Worm (Caenorhabditis elegans) whole organism, early embryonic: ENCODE measurements around the gene ftn-1.

Experiments
- B0310.2 ChIP-seq: sonication (generic microtip); optimal IDR thresholded peaks from 2 replicates; lab custom pipeline; 2016; ENCODE audit warnings: mild to moderate bottlenecking, missing genetic modification characterization, missing compliant biosample characterization
- F13C5.2 ChIP-seq: sonication (generic microtip); optimal IDR thresholded peaks from 2 replicates; lab custom pipeline; 2017; ENCODE audit warnings: mild to moderate bottlenecking, missing genetic modification characterization, inconsistent platforms, missing compliant biosample characterization
- aly-1 ChIP-seq: sonication (generic microtip); optimal IDR thresholded peaks from 2 replicates; lab custom pipeline; 2016; ENCODE audit warnings: missing genetic modification characterization, missing compliant biosample characterization
- ama-1 ChIP-seq: fragments of 150-350 bp; optimal IDR thresholded peaks from 2 replicates; lab custom pipeline; 2014
- ceh-13 ChIP-seq: fragments of 200-800 bp; sonication (Bioruptor generic); optimal IDR thresholded peaks from 2 replicates; lab custom pipeline; 2018; ENCODE audit warnings: mild to moderate bottlenecking, missing genetic modification characterization, missing compliant biosample characterization
- ceh-36 ChIP-seq: sonication (generic microtip); optimal IDR thresholded peaks from 2 replicates; lab custom pipeline; 2016; ENCODE audit warnings: missing genetic modification characterization, inconsistent platforms, missing compliant biosample characterization
- ets-7 ChIP-seq: sonication (generic microtip); optimal IDR thresholded peaks from 2 replicates; lab custom pipeline; 2016; ENCODE audit warnings: missing genotype, missing genetic modification characterization, missing compliant biosample characterization
- flt-1 ChIP-seq: fragments of 200-800 bp; sonication (Bioruptor generic); IDR thresholded peaks from 2 replicates; pipeline ENCODE4 v1.3.6; 2022; ENCODE audit warnings: missing genetic modification characterization, missing compliant biosample characterization
- hmbx-1 ChIP-seq: sonication (generic microtip); optimal IDR thresholded peaks from 2 replicates; lab custom pipeline; 2016; ENCODE audit warnings: mild to moderate bottlenecking, missing genetic modification characterization, missing compliant biosample characterization
- hmg-4 ChIP-seq: fragments of 200-800 bp; sonication (Bioruptor generic); optimal IDR thresholded peaks from 2 replicates; lab custom pipeline; 2018; ENCODE audit warnings: mild to moderate bottlenecking, missing genetic modification characterization, missing compliant biosample characterization
- hnd-1 ChIP-seq: sonication (generic microtip); optimal IDR thresholded peaks from 2 replicates; lab custom pipeline; 2016; ENCODE audit warnings: missing genetic modification characterization, missing compliant biosample characterization
- pes-1 ChIP-seq: fragments of 200-800 bp; sonication (Bioruptor generic); IDR thresholded peaks from 2 replicates; pipeline ENCODE4 v1.3.6; 2022; ENCODE audit warnings: missing genetic modification reagents, missing genetic modification characterization, missing compliant biosample characterization
- scrt-1 ChIP-seq: fragments of 200-800 bp; sonication (Bioruptor generic); IDR thresholded peaks from 2 replicates; pipeline ENCODE4 v1.3.6; 2022; ENCODE audit warnings: missing genetic modification characterization, missing compliant biosample characterization
- sea-1 ChIP-seq: fragments of 200-800 bp; sonication (Bioruptor generic); conservative IDR thresholded peaks from 2 replicates; pipeline ENCODE4 v1.3.6; 2022; ENCODE audit warnings: missing genetic modification characterization, missing compliant biosample characterization
- tbx-11 ChIP-seq: fragments of 200-800 bp; sonication (Bioruptor generic); IDR thresholded peaks from 2 replicates; pipeline ENCODE4 v1.3.6; 2022; ENCODE audit warnings: missing genetic modification characterization, missing compliant biosample characterization
- tbx-37 ChIP-seq: fragments of 200-800 bp; sonication (Bioruptor generic); conservative IDR thresholded peaks from 2 replicates; pipeline ENCODE4 v1.3.6; 2022; ENCODE audit warnings: missing genetic modification reagents, missing genetic modification characterization, missing compliant biosample characterization
- tra-4 ChIP-seq: sonication (generic microtip); optimal IDR thresholded peaks from 2 replicates; lab custom pipeline; 2017; ENCODE audit warnings: missing genetic modification characterization, missing compliant biosample characterization

ftn-1 gene

ce11 chrV:7504271-7504670, 43.1 kb downstream of the ftn-1 start, which contains the start of gene srh-229:
Gene srh-229, minus strand, starts transcription at chrV:7504371.
- TF ChIP-seq hmg-4 (GFP tag; lab: Kevin White, UChicago) (no peak), hmbx-1 (tag; lab: Kevin White, UChicago) (no peak), ama-1 (lab: Kevin White, UChicago) (no peak), ets-7 (no peak), tra-4 (no peak), ceh-36 (tag; lab: Kevin White, UChicago) (no peak), flt-1 (GFP tag; lab: Robert Waterston, UW) (no peak), tbx-11 (GFP tag; lab: Robert Waterston, UW) (no peak), sea-1 (GFP tag; lab: Robert Waterston, UW) (no peak), B0310.2 (tag; lab: Kevin White, UChicago) (no peak), hnd-1 (tag; lab: Kevin White, UChicago) (no peak), aly-1 (tag; lab: Kevin White, UChicago) (no peak), scrt-1 (GFP tag; lab: Robert Waterston, UW) (no peak), ceh-13 (GFP tag; lab: Kevin White, UChicago) (no peak), tbx-37 (GFP tag; lab: Robert Waterston, UW) (no peak), F13C5.2 (tag; lab: Kevin White, UChicago) (no peak)

DNA sequence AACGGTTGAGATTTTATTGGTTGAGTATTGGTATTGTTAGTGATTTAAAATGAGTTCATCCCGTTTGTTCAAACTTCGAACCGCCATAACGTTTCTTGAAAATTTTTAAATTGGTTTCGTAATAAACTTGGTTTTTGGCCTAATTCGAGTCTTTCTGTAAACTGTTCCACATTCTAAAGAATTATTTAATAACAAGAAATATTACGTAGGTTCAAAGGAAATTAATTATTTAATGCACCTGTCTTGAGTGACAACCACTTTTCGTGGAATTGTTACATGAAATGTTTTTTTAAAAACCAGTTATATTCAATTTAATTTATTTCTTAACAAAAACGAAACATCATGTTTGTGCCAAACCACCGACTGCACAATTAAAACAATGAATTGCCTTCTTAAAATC, 46.2 kb downstream of the ftn-1 start:
- TF ChIP-seq sea-1 (GFP tag; lab: Robert Waterston, UW) (no peak), pes-1 (GFP tag; lab: Robert Waterston, UW) (no peak), ama-1 (lab: Kevin White, UChicago) (no peak), ets-7 (no peak), hmbx-1 (tag; lab: Kevin White, UChicago) (no peak), aly-1 (tag; lab: Kevin White, UChicago) (no peak), hmg-4 (GFP tag; lab: Kevin White, UChicago) (no peak), F13C5.2 (tag; lab: Kevin White, UChicago) (no peak), scrt-1 (GFP tag; lab: Robert Waterston, UW) (no peak)

ce11 chrV:7497440-7497839, 49.9 kb downstream of the ftn-1 start, which contains the start of gene srh-79:
Gene srh-79, plus strand, starts transcription at chrV:7497740.
- TF ChIP-seq scrt-1 (GFP tag; lab: Robert Waterston, UW) (no peak), ceh-13 (GFP tag; lab: Kevin White, UChicago) (no peak), sea-1 (GFP tag; lab: Robert Waterston, UW) (no peak), hmg-4 (GFP tag; lab: Kevin White, UChicago) (no peak)
